Fruit fly (Drosophila melanogaster) whole organism, embryonic: ENCODE results near the gene mtTFB2.

Source experiments
- Adf1 ChIP-seq: fragments of 200-800 bp; sonication (Bioruptor generic); IDR thresholded peaks from 2 replicates; pipeline ENCODE4 v1.3.6; 2022; ENCODE audit warnings: missing biosample characterization, missing genetic modification characterization
- CG10543 ChIP-seq: fragments of 200-800 bp; sonication (Bioruptor generic); optimal IDR thresholded peaks from 3 replicates; lab custom pipeline; 2017; ENCODE audit warnings: missing biosample characterization, mild to moderate bottlenecking, missing genetic modification characterization, moderate library complexity
- CG11504 ChIP-seq: fragments of 200-800 bp; sonication (Bioruptor generic); optimal IDR thresholded peaks from 3 replicates; lab custom pipeline; 2019; ENCODE audit warnings: missing biosample characterization, mild to moderate bottlenecking, missing genetic modification characterization, moderate library complexity
- CG12769 ChIP-seq: fragments of 200-800 bp; sonication (Bioruptor generic); optimal IDR thresholded peaks from 2 replicates; lab custom pipeline; 2019; ENCODE audit warnings: missing biosample characterization, mild to moderate bottlenecking, missing genetic modification characterization, moderate library complexity
- CG16813 ChIP-seq: fragments of 200-800 bp; sonication (Bioruptor generic); IDR thresholded peaks from 3 replicates; pipeline ENCODE4 v1.3.6; 2022; ENCODE audit warnings: missing biosample characterization, missing genetic modification characterization; ENCODE audit not compliant: partially characterized antibody
- CG17361 ChIP-seq: fragments of 200-800 bp; sonication (Bioruptor generic); IDR thresholded peaks from 3 replicates; pipeline ENCODE4 v1.3.6; 2022; ENCODE audit warnings: missing biosample characterization, missing genetic modification characterization
- CG18262 ChIP-seq: fragments of 200-800 bp; optimal IDR thresholded peaks from 3 replicates; lab custom pipeline; 2019; ENCODE audit warnings: missing biosample characterization, mild to moderate bottlenecking, missing genetic modification characterization, moderate library complexity
- CG2678 ChIP-seq: fragments of 200-800 bp; sonication (Bioruptor generic); optimal IDR thresholded peaks from 3 replicates; lab custom pipeline; 2019; ENCODE audit warnings: missing biosample characterization, mild to moderate bottlenecking, missing genetic modification characterization, moderate library complexity
- CG32532 ChIP-seq: fragments of 200-800 bp; sonication (Bioruptor generic); IDR thresholded peaks from 2 replicates; pipeline ENCODE4 v1.3.6; 2022; ENCODE audit warnings: missing biosample characterization, missing genetic modification characterization
- CG3995 ChIP-seq: fragments of 200-800 bp; sonication (Bioruptor generic); optimal IDR thresholded peaks from 3 replicates; lab custom pipeline; 2016; ENCODE audit warnings: missing biosample characterization, missing genetic modification characterization
- CG42726 ChIP-seq: fragments of 200-800 bp; sonication (Bioruptor generic); IDR thresholded peaks from 2 replicates; pipeline ENCODE4 v1.3.6; 2022; ENCODE audit warnings: missing biosample characterization, missing genetic modification characterization; ENCODE audit not compliant: partially characterized antibody
- CG6689 ChIP-seq: fragments of 200-800 bp; sonication (Bioruptor generic); IDR thresholded peaks from 2 replicates; pipeline ENCODE4 v1.3.6; 2022; ENCODE audit warnings: missing biosample characterization, missing genetic modification characterization
- CG8281 ChIP-seq: fragments of 200-800 bp; sonication (Bioruptor generic); optimal IDR thresholded peaks from 2 replicates; lab custom pipeline; 2018; ENCODE audit warnings: missing biosample characterization, mild to moderate bottlenecking, missing genetic modification characterization, moderate library complexity
- CG8290 ChIP-seq, 3 experiments: fragments of 200-800 bp; sonication (Bioruptor generic); optimal IDR thresholded peaks; 2 replicates each; lab custom pipeline; 2016 to 2019; ENCODE audit warnings: missing biosample characterization in 3 of 3, missing genetic modification characterization in 3 of 3, mild to moderate bottlenecking in 2 of 3, moderate library complexity in 1 of 3
- D19A ChIP-seq: fragments of 200-800 bp; optimal IDR thresholded peaks from 3 replicates; lab custom pipeline; 2019; ENCODE audit warnings: missing biosample characterization, mild to moderate bottlenecking, missing genetic modification characterization, moderate library complexity
- Deaf1 ChIP-seq: fragments of 200-800 bp; optimal IDR thresholded peaks from 3 replicates; lab custom pipeline; 2019; ENCODE audit warnings: missing biosample characterization, mild to moderate bottlenecking, missing genetic modification characterization, moderate library complexity
- Dll ChIP-seq: fragments of 200-800 bp; sonication (Bioruptor generic); IDR thresholded peaks from 4 replicates; pipeline ENCODE4 v1.3.6; 2022; ENCODE audit warnings: missing biosample characterization, missing genetic modification characterization; ENCODE audit not compliant: partially characterized antibody
- Doc2 ChIP-seq: fragments of 200-800 bp; sonication (Bioruptor generic); IDR thresholded peaks from 2 replicates; pipeline ENCODE4 v1.3.6; 2022; ENCODE audit warnings: missing biosample characterization, missing genetic modification characterization
- Eip74EF ChIP-seq, 2 experiments: fragments of 200-800 bp in 1 of 2; fragments of >200 bp in 1 of 2; sonication (Bioruptor generic) in 1 of 2; optimal IDR thresholded peaks; 2 replicates each; lab custom pipeline; 2017 to 2019; ENCODE audit warnings: missing biosample characterization in 2 of 2, missing genetic modification characterization in 2 of 2, mild to moderate bottlenecking in 1 of 2, moderate library complexity in 1 of 2
- Elba2 ChIP-seq: fragments of 200-800 bp; sonication (Bioruptor generic); optimal IDR thresholded peaks from 3 replicates; lab custom pipeline; 2016; ENCODE audit warnings: missing biosample characterization, missing genetic modification characterization
- Hr78 ChIP-seq, 2 experiments: fragments of 200-800 bp in 1 of 2; fragments of >200 bp in 1 of 2; sonication (Bioruptor generic) in 1 of 2; optimal IDR thresholded peaks; 2 replicates each; lab custom pipeline; 2017 to 2019; ENCODE audit warnings: missing biosample characterization in 2 of 2, missing genetic modification characterization in 2 of 2, mild to moderate bottlenecking in 1 of 2, moderate library complexity in 1 of 2
- Jarid2 ChIP-seq: fragments of 200-800 bp; sonication (Bioruptor generic); optimal IDR thresholded peaks from 3 replicates; lab custom pipeline; 2017; ENCODE audit warnings: mild to moderate bottlenecking, missing biosample characterization, missing genetic modification reagents, missing genetic modification characterization
- Med ChIP-seq: fragments of 200-800 bp; sonication (Bioruptor generic); peaks from one replicate; lab custom pipeline; 2016; ENCODE audit warnings: missing biosample characterization, missing genetic modification characterization, mild to moderate bottlenecking, inconsistent platforms, moderate library complexity
- Nf-YC ChIP-seq: fragments of 200-800 bp; optimal IDR thresholded peaks from 3 replicates; lab custom pipeline; 2019; ENCODE audit warnings: missing biosample characterization, mild to moderate bottlenecking, missing genetic modification characterization, moderate library complexity
- Poxn ChIP-seq: fragments of 200-800 bp; sonication (Bioruptor generic); IDR thresholded peaks from 2 replicates; pipeline ENCODE4 v1.3.6; 2022; ENCODE audit warnings: missing biosample characterization, missing genetic modification characterization
- Sox100B ChIP-seq: fragments of 200-800 bp; sonication (Bioruptor generic); optimal IDR thresholded peaks from 3 replicates; lab custom pipeline; 2018; ENCODE audit warnings: missing biosample characterization, mild to moderate bottlenecking, missing genetic modification characterization
- Sox102F ChIP-seq: fragments of 200-800 bp; sonication (Bioruptor generic); optimal IDR thresholded peaks from 2 replicates; lab custom pipeline; 2018; ENCODE audit warnings: missing biosample characterization, mild to moderate bottlenecking, missing genetic modification characterization, moderate library complexity
- ab ChIP-seq: fragments of 200-800 bp; sonication (Bioruptor generic); optimal IDR thresholded peaks from 2 replicates; lab custom pipeline; 2016; ENCODE audit warnings: missing biosample characterization, missing genetic modification characterization
- bbx ChIP-seq: fragments of 200-800 bp; sonication (Bioruptor generic); IDR thresholded peaks from 2 replicates; pipeline ENCODE4 v1.3.6; 2022; ENCODE audit warnings: missing biosample characterization, missing genetic modification characterization; ENCODE audit not compliant: partially characterized antibody
- bcd ChIP-seq: fragments of 200-800 bp; sonication (Bioruptor generic); optimal IDR thresholded peaks from 2 replicates; lab custom pipeline; 2017; ENCODE audit warnings: missing biosample characterization, mild to moderate bottlenecking, missing genetic modification characterization
- chinmo ChIP-seq: fragments of 200-800 bp; sonication (Bioruptor generic); IDR thresholded peaks from 4 replicates; pipeline ENCODE4 v1.3.6; 2022; ENCODE audit warnings: missing biosample characterization, missing genetic modification characterization; ENCODE audit not compliant: partially characterized antibody
- crol ChIP-seq: fragments of 200-800 bp; sonication (Bioruptor generic); IDR thresholded peaks from 2 replicates; pipeline ENCODE4 v1.3.6; 2022; ENCODE audit warnings: missing biosample characterization, missing genetic modification characterization
- en ChIP-seq: fragments of 200-800 bp; sonication (Bioruptor generic); optimal IDR thresholded peaks from 2 replicates; lab custom pipeline; 2016; ENCODE audit warnings: missing biosample characterization, missing genetic modification characterization
- ewg ChIP-seq: fragments of 200-800 bp; sonication (Bioruptor generic); optimal IDR thresholded peaks from 3 replicates; lab custom pipeline; 2017; ENCODE audit warnings: mild to moderate bottlenecking, missing biosample characterization, missing genetic modification reagents, missing genetic modification characterization
- fru ChIP-seq: fragments of >200 bp; optimal IDR thresholded peaks from 2 replicates; lab custom pipeline; 2017
- grau ChIP-seq: fragments of 200-800 bp; optimal IDR thresholded peaks from 3 replicates; lab custom pipeline; 2019; ENCODE audit warnings: missing biosample characterization, mild to moderate bottlenecking, missing genetic modification characterization, moderate library complexity
- hkb ChIP-seq, 2 experiments: fragments of 200-800 bp in 1 of 2; fragments of >200 bp in 1 of 2; sonication (Bioruptor generic) in 1 of 2; IDR thresholded peaks in 1 of 2; optimal IDR thresholded peaks in 1 of 2; 2 replicates each; pipeline versions ENCODE4 v1.3.6 to Lab custom; 2017 to 2022; ENCODE audit warnings: missing biosample characterization in 1 of 2, missing genetic modification characterization in 1 of 2
- kah ChIP-seq: fragments of 200-800 bp; sonication (Bioruptor generic); optimal IDR thresholded peaks from 2 replicates; lab custom pipeline; 2018; ENCODE audit warnings: missing biosample characterization, mild to moderate bottlenecking, missing genetic modification characterization
- lab ChIP-seq: fragments of 200-800 bp; sonication (Bioruptor generic); optimal IDR thresholded peaks from 3 replicates; lab custom pipeline; 2017; ENCODE audit warnings: missing biosample characterization, missing genetic modification characterization, mild to moderate bottlenecking, moderate library complexity, missing genetic modification reagents
- mld ChIP-seq: fragments of 200-800 bp; sonication (Bioruptor generic); IDR thresholded peaks from 3 replicates; pipeline ENCODE4 v1.3.6; 2022; ENCODE audit warnings: missing biosample characterization, missing genetic modification characterization; ENCODE audit not compliant: partially characterized antibody
- odd ChIP-seq: fragments of 200-800 bp; sonication (Bioruptor generic); optimal IDR thresholded peaks from 2 replicates; lab custom pipeline; 2017; ENCODE audit warnings: missing biosample characterization, mild to moderate bottlenecking, missing genetic modification characterization
- otp ChIP-seq: fragments of 200-800 bp; sonication (Bioruptor generic); IDR thresholded peaks from 3 replicates; pipeline ENCODE4, ENCODE4 v1.3.6; 2022; ENCODE audit warnings: missing biosample characterization, missing genetic modification characterization
- row ChIP-seq: fragments of 200-800 bp; sonication (Bioruptor generic); IDR thresholded peaks from 3 replicates; pipeline ENCODE4 v1.3.6; 2022; ENCODE audit warnings: missing biosample characterization, missing genetic modification characterization
- sd ChIP-seq: fragments of 200-800 bp; sonication (Bioruptor generic); optimal IDR thresholded peaks from 3 replicates; lab custom pipeline; 2018; ENCODE audit warnings: missing biosample characterization, mild to moderate bottlenecking, missing genetic modification characterization, moderate library complexity
- sens ChIP-seq: fragments of 200-800 bp; sonication (Bioruptor generic); peaks from one replicate; lab custom pipeline; 2016; ENCODE audit warnings: missing biosample characterization, missing genetic modification characterization
- sug ChIP-seq: fragments of 200-800 bp; optimal IDR thresholded peaks from 2 replicates; lab custom pipeline; 2019; ENCODE audit warnings: missing biosample characterization, mild to moderate bottlenecking, missing genetic modification characterization, moderate library complexity
- trh ChIP-seq: fragments of 200-800 bp; sonication (Bioruptor generic); optimal IDR thresholded peaks from 2 replicates; lab custom pipeline; 2016; ENCODE audit warnings: missing biosample characterization, missing genetic modification characterization

mtTFB2 gene

dm6 chr3R:10034995-10035446, 10.4 kb upstream of the mtTFB2 start (continued):
- TF ChIP-seq hkb (optimal IDR thresholded peaks at IDR 0.05; lab: Kevin White, UChicago) (no peak), hkb (GFP tag; IDR thresholded peaks at IDR 0.05; lab: Robert Waterston, UW) (0 out of 2 replicates have a peak, but pooled peaks have one; percentile 8), Poxn (GFP tag; lab: Robert Waterston, UW) (no peak), CG17361 (peak; percentile 32; the same call in 1 of the 3 replicates), Dll (GFP tag; lab: Robert Waterston, UW) (0 out of 4 replicates have a peak, but pooled peaks have one; percentile 17), CG18262 (tag; lab: Kevin White, UChicago) (peak; percentile 52), CG8290 (GFP tag; optimal IDR thresholded peaks at IDR 0.05; lab: Kevin White, UChicago) (no peak), CG8290 (tag; optimal IDR thresholded peaks at IDR 0.05; lab: Kevin White, UChicago) (peak in 1 of 2 experiments; percentile 6), CG16813 (no peak), lab (GFP tag; lab: Kevin White, UChicago) (no peak), Med (GFP tag; lab: Kevin White, UChicago) (peak; percentile 58), Adf1 (GFP tag; lab: Robert Waterston, UW) (no peak), Eip74EF (GFP tag; optimal IDR thresholded peaks at IDR 0.05; lab: Kevin White, UChicago) (peak in 1 of 2 experiments; percentile 44), Nf-YC (tag; lab: Kevin White, UChicago) (peak; percentile 28), CG11504 (tag; lab: Kevin White, UChicago) (no peak), CG2678 (tag; lab: Kevin White, UChicago) (peak; percentile 16), CG42726 (no peak), Doc2 (GFP tag; lab: Robert Waterston, UW) (no peak), crol (GFP tag; lab: Robert Waterston, UW) (no peak; the same call in 1 of the 2 replicates), Jarid2 (GFP tag; lab: Kevin White, UChicago) (no peak), otp (no peak; the same call in 2 of the 3 replicates), trh (GFP tag; lab: Kevin White, UChicago) (no peak), CG6689 (GFP tag; lab: Robert Waterston, UW) (peak; percentile 24; the same call in 1 of the 2 replicates), CG3995 (no peak), Sox102F (no peak), ewg (GFP tag; lab: Kevin White, UChicago) (peak; percentile 24), CG32532 (GFP tag; lab: Robert Waterston, UW) (peak; percentile 30; the same call in 1 of the 2 replicates), fru (lab: Kevin White, UChicago) (no peak), CG12769 (tag; lab: Kevin White, UChicago) (peak; percentile 55), sens (GFP tag; lab: Kevin White, UChicago) (no peak), mld (0 out of 3 replicates have a peak, but pooled peaks have one; percentile 39), sd (tag; lab: Kevin White, UChicago) (peak; percentile 1), CG8281 (tag; lab: Kevin White, UChicago) (peak; percentile 35), D19A (peak; percentile 41), row (GFP tag; lab: Robert Waterston, UW) (0 out of 3 replicates have a peak, but pooled peaks have one; percentile 9), kah (GFP tag; lab: Kevin White, UChicago) (no peak), bcd (GFP tag; lab: Kevin White, UChicago) (no peak), sug (tag; lab: Kevin White, UChicago) (no peak), odd (no peak), bbx (GFP tag; lab: Robert Waterston, UW) (no peak), Elba2 (GFP tag; lab: Kevin White, UChicago) (no peak), Sox100B (GFP tag; lab: Kevin White, UChicago) (no peak), Deaf1 (peak; percentile 65), chinmo (GFP tag; lab: Robert Waterston, UW) (0 out of 4 replicates have a peak, but pooled peaks have one; percentile 44), grau (tag; lab: Kevin White, UChicago) (peak; percentile 2), ab (no peak), CG10543 (GFP tag; lab: Kevin White, UChicago) (peak; percentile 7), Hr78 (GFP tag; optimal IDR thresholded peaks at IDR 0.05; lab: Kevin White, UChicago) (peak in 1 of 2 experiments; percentile 63), en (no peak)
- TF ChIP-seq, all 482 proteins: peak for 34
